Worm (Caenorhabditis elegans) whole organism, midembryonic: ENCODE results near the gene hum-10.

Experiments
- T22C8.4 ChIP-seq: fragments of 200-800 bp; sonication (Bioruptor generic); IDR thresholded peaks from 2 replicates; pipeline ENCODE4 v1.3.6; 2022; ENCODE audit warnings: missing genetic modification characterization, missing compliant biosample characterization
- cog-1 ChIP-seq: sonication (generic microtip); optimal IDR thresholded peaks from 2 replicates; lab custom pipeline; 2016; ENCODE audit warnings: missing genetic modification characterization, missing compliant biosample characterization
- flt-1 ChIP-seq: fragments of 200-800 bp; sonication (Bioruptor generic); IDR thresholded peaks from 2 replicates; pipeline ENCODE4 v1.3.6; 2022; ENCODE audit warnings: missing genetic modification characterization, missing compliant biosample characterization
- klf-2 ChIP-seq: fragments of 200-800 bp; sonication (Bioruptor generic); conservative IDR thresholded peaks from 2 replicates; pipeline ENCODE4 v1.3.6; 2022; ENCODE audit warnings: missing genetic modification reagents, missing genetic modification characterization, missing compliant biosample characterization
- med-1 ChIP-seq: sonication (generic microtip); optimal IDR thresholded peaks from 2 replicates; lab custom pipeline; 2017; ENCODE audit warnings: missing genetic modification characterization, mild to moderate bottlenecking, missing compliant biosample characterization, antibody characterized with exemption, missing genetic modification reagents; ENCODE audit not compliant: insufficient read depth
- ref-1 ChIP-seq: fragments of 200-800 bp; sonication (Bioruptor generic); conservative IDR thresholded peaks from 2 replicates; pipeline ENCODE4 v1.3.6; 2022; ENCODE audit warnings: missing genetic modification reagents, missing genetic modification characterization, missing compliant biosample characterization
- tab-1 ChIP-seq: fragments of 200-800 bp; sonication (Bioruptor generic); IDR thresholded peaks from 2 replicates; pipeline ENCODE4 v1.3.6; 2022; ENCODE audit warnings: missing genetic modification characterization, missing compliant biosample characterization
- ztf-23 ChIP-seq: fragments of 200-800 bp; sonication (Bioruptor generic); IDR thresholded peaks from 2 replicates; pipeline ENCODE4 v1.3.6; 2022; ENCODE audit warnings: missing genetic modification reagents, missing genetic modification characterization, missing compliant biosample characterization
- ztf-29 ChIP-seq: fragments of 200-800 bp; sonication (Bioruptor generic); IDR thresholded peaks from 2 replicates; pipeline ENCODE4 v1.3.6; 2022; ENCODE audit warnings: missing genetic modification reagents, missing genetic modification characterization, missing compliant biosample characterization

The hum-10 gene

DNA sequence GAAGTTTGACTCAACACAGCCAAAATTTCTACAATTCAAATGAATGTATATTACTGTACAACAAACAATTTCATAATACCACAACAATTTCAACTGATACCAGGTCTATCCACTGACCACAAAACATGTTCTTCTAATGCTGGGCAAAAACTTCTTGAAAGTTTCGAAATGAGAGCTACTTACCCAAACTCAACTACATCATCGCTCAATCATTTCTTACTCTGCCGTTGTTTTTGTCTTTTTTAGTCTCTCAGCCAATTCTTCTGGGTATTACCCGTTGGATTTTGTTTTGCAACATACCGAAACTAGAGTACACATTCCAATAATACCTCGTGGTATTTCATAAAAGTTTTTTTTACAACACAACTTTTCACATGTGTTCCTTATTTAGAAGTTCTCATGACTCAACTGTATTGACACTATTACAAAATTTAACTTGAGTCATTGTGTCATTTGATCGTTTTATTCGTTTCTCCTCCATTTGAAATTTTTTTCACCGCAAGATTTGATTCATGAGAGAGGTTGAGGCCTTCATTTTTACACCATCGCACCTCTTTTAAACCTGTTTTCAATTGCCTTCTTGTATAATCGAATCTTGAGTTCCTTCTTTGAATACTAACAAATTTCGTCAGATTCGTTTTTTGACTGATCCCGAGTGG lies 1.1 kb upstream of the hum-10 start, which contains the start of gene F43C9.2:
TSS of gene F43C9.2 (plus strand) at position 497 of the 659 bp plus-strand sequence.
- TF ChIP-seq flt-1 (GFP tag; lab: Robert Waterston, UW) = no peak
- no peak for TF ChIP-seq tab-1
- TF ChIP-seq klf-2 (GFP tag; lab: Robert Waterston, UW) = no peak
- no peak for TF ChIP-seq med-1
- TF ChIP-seq ref-1 (GFP tag; lab: Robert Waterston, UW) = no peak
- no peak for TF ChIP-seq T22C8.4 (GFP tag; lab: Robert Waterston, UW)
- TF ChIP-seq cog-1 = no peak
- no peak for TF ChIP-seq ztf-29 (GFP tag; lab: Robert Waterston, UW)
- no peak for TF ChIP-seq ztf-23 (GFP tag; lab: Robert Waterston, UW)

DNA sequence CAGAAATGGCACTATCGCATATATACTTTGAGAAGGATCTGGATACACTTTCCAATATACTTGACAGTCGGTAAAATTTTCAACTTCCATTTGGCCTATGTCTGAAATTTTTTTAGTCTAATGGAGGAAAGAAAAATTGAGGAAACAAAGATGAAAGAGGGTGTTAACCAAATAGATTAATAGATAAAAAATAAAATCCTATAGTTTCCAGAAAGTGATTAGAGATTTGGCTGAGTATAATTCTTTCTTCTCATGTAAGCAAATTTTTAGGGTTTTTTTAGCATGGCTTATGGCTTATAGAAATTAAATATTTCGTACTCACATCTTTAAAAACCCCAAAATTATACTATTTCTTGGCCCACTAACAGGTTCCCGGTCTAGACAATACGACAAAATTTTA lies 12.2 kb downstream of the hum-10 start, which contains the start of gene npr-1:
TSS of gene npr-1 (minus strand) at position 101 of the 400 bp plus-strand sequence.
- TF ChIP-seq T22C8.4 (GFP tag; lab: Robert Waterston, UW) = no peak
- TF ChIP-seq klf-2 (GFP tag; lab: Robert Waterston, UW) = no peak
- TF ChIP-seq med-1 = no peak
- no peak for TF ChIP-seq ztf-29 (GFP tag; lab: Robert Waterston, UW)
- no peak for TF ChIP-seq ztf-23 (GFP tag; lab: Robert Waterston, UW)
- no peak for TF ChIP-seq cog-1
- no peak for TF ChIP-seq tab-1
- TF ChIP-seq flt-1 (GFP tag; lab: Robert Waterston, UW) = no peak
- TF ChIP-seq ref-1 (GFP tag; lab: Robert Waterston, UW) = no peak

DNA sequence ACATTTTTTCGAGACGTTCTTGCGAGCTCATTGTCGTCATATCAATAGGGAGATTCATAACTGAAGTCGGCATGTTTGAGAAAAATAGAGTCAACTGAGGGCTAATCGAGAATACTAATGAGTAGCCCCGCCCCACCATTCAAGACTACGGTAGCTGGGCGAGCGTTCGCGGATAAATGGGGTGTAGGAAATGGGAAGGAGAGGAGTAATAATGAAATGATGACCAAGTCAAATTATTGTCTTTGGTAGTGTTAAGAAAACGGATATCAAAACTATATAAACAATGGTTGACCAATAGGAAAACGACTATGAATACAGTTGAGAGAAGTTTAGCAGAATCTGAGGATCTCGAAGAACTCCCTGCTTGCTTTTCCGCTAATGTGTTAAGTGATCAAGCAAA lies 20.6 kb downstream of the hum-10 start, which contains the start of gene mls-2:
TSS of gene mls-2 (minus strand) at position 101 of the 400 bp plus-strand sequence.
- no peak for TF ChIP-seq ztf-29 (GFP tag; lab: Robert Waterston, UW)
- TF ChIP-seq ztf-23 (GFP tag; lab: Robert Waterston, UW) = no peak
- no peak for TF ChIP-seq cog-1
- TF ChIP-seq flt-1 (GFP tag; lab: Robert Waterston, UW) = no peak
- no peak for TF ChIP-seq T22C8.4 (GFP tag; lab: Robert Waterston, UW)
- no peak for TF ChIP-seq klf-2 (GFP tag; lab: Robert Waterston, UW)
- TF ChIP-seq ref-1 (GFP tag; lab: Robert Waterston, UW) = no peak
- TF ChIP-seq med-1 = no peak
- no peak for TF ChIP-seq tab-1

DNA sequence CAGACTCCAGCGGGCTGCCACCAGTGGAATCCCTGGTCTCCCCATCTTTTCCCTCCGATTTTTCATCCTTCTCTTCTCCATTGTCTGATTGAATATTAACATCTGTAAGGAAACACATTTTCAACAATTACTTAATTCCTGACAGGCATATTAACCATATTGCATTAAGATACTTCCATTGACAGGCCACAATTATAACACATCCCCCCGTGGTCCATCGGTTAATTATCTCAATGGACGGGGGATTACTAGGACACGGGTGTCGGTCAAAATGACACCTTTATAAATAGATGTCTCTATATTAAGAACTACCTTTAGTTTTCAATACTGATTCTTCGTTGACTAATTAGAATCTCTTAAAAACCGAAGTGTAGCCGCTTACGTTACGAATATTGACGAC lies 22.4 kb downstream of the hum-10 start:
- TF ChIP-seq ztf-29 (GFP tag; lab: Robert Waterston, UW) = no peak
- TF ChIP-seq flt-1 (GFP tag; lab: Robert Waterston, UW) = no peak
- TF ChIP-seq tab-1 = no peak
- no peak for TF ChIP-seq T22C8.4 (GFP tag; lab: Robert Waterston, UW)
- TF ChIP-seq ref-1 (GFP tag; lab: Robert Waterston, UW) = no peak
- TF ChIP-seq cog-1 = no peak
- no peak for TF ChIP-seq klf-2 (GFP tag; lab: Robert Waterston, UW)
- no peak for TF ChIP-seq ztf-23 (GFP tag; lab: Robert Waterston, UW)
- no peak for TF ChIP-seq med-1

DNA sequence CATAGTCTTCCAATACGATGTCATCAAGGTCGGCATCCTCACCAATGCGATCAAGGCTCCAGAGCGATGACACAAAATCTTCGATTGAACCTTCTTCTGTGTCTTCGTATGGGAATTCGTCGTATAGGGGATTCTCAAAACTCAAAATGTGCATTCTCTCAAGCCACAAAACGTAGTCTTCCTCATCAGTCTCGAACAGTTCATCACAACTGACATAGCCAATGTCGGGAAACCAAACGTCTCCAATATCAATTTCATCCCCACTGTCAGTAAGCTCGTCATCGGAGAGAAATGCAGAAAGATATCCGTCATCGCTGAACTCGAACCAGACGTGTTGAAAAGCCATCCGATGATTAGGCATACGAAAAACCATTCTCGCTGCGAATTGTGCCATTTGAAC lies 27.4 kb downstream of the hum-10 start, which contains the start of gene C39E6.2:
TSS of gene C39E6.2 (minus strand) at position 394 of the 400 bp plus-strand sequence.
- no peak for TF ChIP-seq T22C8.4 (GFP tag; lab: Robert Waterston, UW)
- no peak for TF ChIP-seq klf-2 (GFP tag; lab: Robert Waterston, UW)
- no peak for TF ChIP-seq ref-1 (GFP tag; lab: Robert Waterston, UW)
- no peak for TF ChIP-seq ztf-29 (GFP tag; lab: Robert Waterston, UW)
- no peak for TF ChIP-seq tab-1
- no peak for TF ChIP-seq med-1
- no peak for TF ChIP-seq cog-1
- no peak for TF ChIP-seq ztf-23 (GFP tag; lab: Robert Waterston, UW)
- no peak for TF ChIP-seq flt-1 (GFP tag; lab: Robert Waterston, UW)

DNA sequence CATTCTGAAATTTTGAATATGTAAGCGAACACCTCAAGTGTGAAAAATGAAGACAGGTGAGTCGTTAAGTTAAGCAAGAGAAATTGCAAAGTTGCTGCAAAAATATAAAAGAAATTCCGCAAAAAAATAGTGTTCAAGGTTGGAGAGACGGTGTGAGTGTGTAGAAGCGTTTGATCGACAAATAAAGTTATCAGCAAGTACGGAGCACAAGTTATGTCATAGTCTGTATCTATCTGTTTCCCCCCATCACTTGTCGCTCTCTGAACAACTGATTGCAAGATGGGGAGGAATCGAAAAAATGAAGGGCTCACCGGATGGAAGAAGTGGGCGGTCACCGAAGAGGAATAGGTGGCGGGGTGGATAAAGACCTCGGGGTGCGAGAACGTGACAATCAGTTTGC lies 33.0 kb downstream of the hum-10 start, which contains the start of gene lon-2:
TSS of gene lon-2 (minus strand) at position 4 of the 400 bp plus-strand sequence.
- TF ChIP-seq tab-1 = no peak
- TF ChIP-seq ref-1 (GFP tag; lab: Robert Waterston, UW) = no peak
- TF ChIP-seq T22C8.4 (GFP tag; lab: Robert Waterston, UW) = no peak

DNA sequence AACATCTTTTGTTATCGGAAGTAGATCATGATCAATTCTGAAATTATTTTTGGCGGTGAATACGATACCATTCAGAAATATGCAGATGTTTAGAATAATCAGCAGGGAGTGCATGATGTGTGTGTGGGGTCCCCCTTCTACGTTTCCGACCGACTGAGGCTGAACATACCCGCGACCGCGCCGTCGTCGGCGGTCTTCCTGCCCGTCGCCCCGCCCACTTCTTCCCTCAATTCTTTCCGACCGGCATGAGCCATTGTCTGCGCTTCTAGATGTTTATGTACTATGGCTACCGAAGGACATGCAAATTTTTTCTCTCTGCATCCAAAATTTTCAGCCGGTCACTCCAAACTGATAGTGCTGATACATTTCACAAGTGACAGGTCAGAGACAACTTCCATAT lies 38.1 kb downstream of the hum-10 start:
- TF ChIP-seq ztf-23 (GFP tag; lab: Robert Waterston, UW) (no peak), ztf-29 (GFP tag; lab: Robert Waterston, UW) (no peak), T22C8.4 (GFP tag; lab: Robert Waterston, UW) (no peak), med-1 (no peak), flt-1 (GFP tag; lab: Robert Waterston, UW) (no peak), tab-1 (no peak), klf-2 (GFP tag; lab: Robert Waterston, UW) (no peak), ref-1 (GFP tag; lab: Robert Waterston, UW) (no peak), cog-1 (no peak)

DNA sequence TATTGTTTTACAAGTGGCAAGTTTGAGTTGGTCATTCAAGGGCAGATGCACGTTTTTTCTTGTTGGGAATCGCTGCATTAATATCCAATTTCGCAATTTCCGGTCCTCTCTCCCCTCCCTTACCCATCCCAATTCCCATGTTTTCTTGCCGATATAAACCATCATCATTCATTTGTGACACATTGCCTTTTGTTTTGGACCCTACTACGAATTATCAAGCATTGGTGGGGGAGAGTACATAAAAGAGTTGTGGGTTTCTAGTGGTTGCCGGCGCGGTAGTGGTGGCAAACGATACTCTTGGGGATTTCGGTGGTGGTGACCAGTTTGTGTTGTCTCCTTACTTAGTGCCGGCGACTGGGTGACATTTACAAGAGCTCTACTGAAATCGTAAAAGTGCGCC lies 39.8 kb downstream of the hum-10 start:
- TF ChIP-seq cog-1 (no peak), flt-1 (GFP tag; lab: Robert Waterston, UW) (0 out of 2 replicates have a peak, but pooled peaks have one; percentile 27)

DNA sequence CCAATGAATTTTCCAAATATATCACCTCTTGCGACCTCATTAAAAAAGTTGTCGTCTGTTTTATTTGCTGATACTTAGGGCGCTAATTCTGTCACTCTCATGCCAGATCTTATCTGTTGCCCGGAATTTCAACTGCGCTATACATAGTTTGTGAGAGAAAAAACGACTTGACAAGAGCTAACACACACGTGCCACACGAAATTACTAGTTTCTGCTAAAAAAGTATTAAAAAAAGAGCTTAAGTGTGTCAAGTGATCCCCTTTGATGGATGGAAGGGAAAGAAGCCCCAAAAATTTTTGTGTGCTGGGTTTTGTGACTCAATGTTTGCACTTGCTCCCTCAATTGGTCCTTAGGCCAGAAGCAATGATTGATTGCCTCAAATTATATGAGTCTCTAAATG lies 41.5 kb downstream of the hum-10 start:
- TF ChIP-seq T22C8.4 (GFP tag; lab: Robert Waterston, UW) (no peak), cog-1 (no peak), ztf-29 (GFP tag; lab: Robert Waterston, UW) (no peak), klf-2 (GFP tag; lab: Robert Waterston, UW) (no peak), tab-1 (no peak), ref-1 (GFP tag; lab: Robert Waterston, UW) (no peak), med-1 (no peak)

DNA sequence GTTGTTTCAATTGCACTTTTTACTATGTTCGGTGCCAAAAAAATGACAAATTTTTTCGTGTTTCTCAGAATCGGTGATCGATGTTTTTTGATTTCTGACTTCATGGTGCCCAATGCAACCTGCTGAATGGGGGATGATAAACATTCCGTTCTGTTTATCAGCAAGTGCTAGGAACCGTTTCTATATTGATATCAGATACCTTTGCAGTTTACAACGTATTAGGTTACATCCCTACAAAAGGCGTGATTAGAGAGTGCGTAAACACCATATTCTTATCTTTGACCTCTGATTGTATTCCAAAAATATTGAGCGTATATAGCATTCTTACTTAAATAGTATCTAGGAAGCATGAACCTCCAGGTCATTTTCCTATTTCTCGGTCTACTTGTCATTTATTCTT lies 49.3 kb downstream of the hum-10 start, which contains the start of gene aman-1:
TSS of gene aman-1 (plus strand) at position 344 of the 400 bp plus-strand sequence.
- TF ChIP-seq ref-1 (GFP tag; lab: Robert Waterston, UW) (no peak), klf-2 (GFP tag; lab: Robert Waterston, UW) (no peak), tab-1 (no peak), ztf-23 (GFP tag; lab: Robert Waterston, UW) (no peak), med-1 (no peak), T22C8.4 (GFP tag; lab: Robert Waterston, UW) (no peak), flt-1 (GFP tag; lab: Robert Waterston, UW) (no peak), cog-1 (no peak), ztf-29 (GFP tag; lab: Robert Waterston, UW) (no peak)
